Worm (Caenorhabditis elegans) whole organism, midembryonic: ENCODE measurements around the gene T22F3.7.
A peak's percentile ranks its signal among the peaks of the same experiment; 100 is the strongest.
"Not testable (repeated sequence)": the region's sequence is repeated elsewhere in the genome, so short reads cannot be mapped to it uniquely, and the experiment has no call there.

Source experiments
- T22C8.4 ChIP-seq: fragments of 200-800 bp; sonication (Bioruptor generic); IDR thresholded peaks from 2 replicates; pipeline ENCODE4 v1.3.6; 2022; ENCODE audit warnings: missing genetic modification characterization, missing compliant biosample characterization
- cog-1 ChIP-seq: sonication (generic microtip); optimal IDR thresholded peaks from 2 replicates; lab custom pipeline; 2016; ENCODE audit warnings: missing genetic modification characterization, missing compliant biosample characterization
- flt-1 ChIP-seq: fragments of 200-800 bp; sonication (Bioruptor generic); IDR thresholded peaks from 2 replicates; pipeline ENCODE4 v1.3.6; 2022; ENCODE audit warnings: missing genetic modification characterization, missing compliant biosample characterization
- klf-2 ChIP-seq: fragments of 200-800 bp; sonication (Bioruptor generic); conservative IDR thresholded peaks from 2 replicates; pipeline ENCODE4 v1.3.6; 2022; ENCODE audit warnings: missing genetic modification reagents, missing genetic modification characterization, missing compliant biosample characterization
- med-1 ChIP-seq: sonication (generic microtip); optimal IDR thresholded peaks from 2 replicates; lab custom pipeline; 2017; ENCODE audit warnings: missing genetic modification characterization, mild to moderate bottlenecking, missing compliant biosample characterization, antibody characterized with exemption, missing genetic modification reagents; ENCODE audit not compliant: insufficient read depth
- ref-1 ChIP-seq: fragments of 200-800 bp; sonication (Bioruptor generic); conservative IDR thresholded peaks from 2 replicates; pipeline ENCODE4 v1.3.6; 2022; ENCODE audit warnings: missing genetic modification reagents, missing genetic modification characterization, missing compliant biosample characterization
- tab-1 ChIP-seq: fragments of 200-800 bp; sonication (Bioruptor generic); IDR thresholded peaks from 2 replicates; pipeline ENCODE4 v1.3.6; 2022; ENCODE audit warnings: missing genetic modification characterization, missing compliant biosample characterization
- ztf-23 ChIP-seq: fragments of 200-800 bp; sonication (Bioruptor generic); IDR thresholded peaks from 2 replicates; pipeline ENCODE4 v1.3.6; 2022; ENCODE audit warnings: missing genetic modification reagents, missing genetic modification characterization, missing compliant biosample characterization
- ztf-29 ChIP-seq: fragments of 200-800 bp; sonication (Bioruptor generic); IDR thresholded peaks from 2 replicates; pipeline ENCODE4 v1.3.6; 2022; ENCODE audit warnings: missing genetic modification reagents, missing genetic modification characterization, missing compliant biosample characterization

Gene T22F3.7

DNA sequence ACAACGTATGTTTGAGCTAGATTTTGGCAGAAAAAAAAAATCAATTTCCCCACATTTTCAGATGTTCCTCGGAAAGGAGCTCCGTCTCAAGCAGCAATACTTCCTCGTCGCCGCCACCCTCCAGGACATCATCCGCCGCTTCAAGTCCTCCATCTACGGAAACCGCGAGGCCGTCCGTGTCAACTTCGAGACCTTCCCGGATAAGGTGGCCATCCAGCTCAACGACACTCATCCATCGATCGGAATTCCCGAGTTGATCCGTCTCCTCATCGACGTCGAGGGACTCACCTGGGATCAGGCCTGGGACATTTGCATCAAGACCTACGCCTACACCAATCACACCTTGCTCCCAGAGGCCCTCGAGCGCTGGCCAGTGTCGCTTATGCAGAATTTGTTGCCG is 17.8 kb downstream of the T22F3.7 start:
- TF ChIP-seq med-1 (GFP tag; lab: Kevin White, UChicago) (no peak), tab-1 (no peak), T22C8.4 (GFP tag; lab: Robert Waterston, UW) (no peak), ztf-23 (no peak), ref-1 (GFP tag; lab: Robert Waterston, UW) (no peak), cog-1 (tag; lab: Kevin White, UChicago) (no peak), ztf-29 (GFP tag; lab: Robert Waterston, UW) (no peak), flt-1 (GFP tag; lab: Robert Waterston, UW) (no peak), klf-2 (no peak)

DNA sequence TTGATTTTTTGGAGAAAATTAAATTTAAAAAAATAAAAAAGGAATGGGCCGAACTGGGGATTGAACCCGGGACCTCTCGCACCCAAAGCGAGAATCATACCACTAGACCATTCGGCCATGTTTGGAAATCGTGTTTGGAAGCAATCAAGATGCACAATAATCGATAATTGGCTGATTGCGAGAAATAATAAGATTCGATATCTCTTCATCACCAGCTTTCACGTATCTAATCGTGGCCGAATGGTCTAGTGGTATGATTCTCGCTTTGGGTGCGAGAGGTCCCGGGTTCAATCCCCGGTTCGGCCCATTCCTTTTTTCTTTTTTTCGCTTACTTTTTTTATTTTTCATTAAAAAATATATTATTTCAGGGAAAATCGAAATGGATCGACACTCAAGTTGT is 18.4 kb downstream of the T22F3.7 start:
- TF ChIP-seq T22C8.4 (GFP tag; lab: Robert Waterston, UW), result peak; percentile 45
- no peak for TF ChIP-seq ztf-23

DNA sequence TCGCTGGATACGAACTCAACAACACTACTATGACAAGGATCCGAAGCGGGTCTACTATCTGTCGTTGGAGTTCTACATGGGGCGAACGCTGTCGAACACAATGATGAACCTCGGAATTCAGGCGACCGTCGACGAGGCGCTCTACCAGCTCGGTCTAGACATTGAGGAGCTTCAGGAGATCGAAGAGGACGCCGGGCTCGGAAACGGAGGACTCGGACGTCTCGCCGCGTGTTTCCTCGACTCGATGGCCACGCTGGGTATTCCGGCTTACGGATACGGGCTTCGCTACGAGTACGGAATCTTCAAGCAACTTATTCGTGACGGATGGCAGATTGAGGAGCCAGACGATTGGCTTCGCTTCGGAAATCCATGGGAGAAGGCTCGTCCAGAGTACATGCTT is 18.8 kb downstream of the T22F3.7 start:
- TF ChIP-seq klf-2 (no peak), ztf-29 (GFP tag; lab: Robert Waterston, UW) (no peak), cog-1 (tag; lab: Kevin White, UChicago) (no peak), tab-1 (no peak), ref-1 (GFP tag; lab: Robert Waterston, UW) (no peak), ztf-23 (no peak), T22C8.4 (GFP tag; lab: Robert Waterston, UW) (no peak), med-1 (GFP tag; lab: Kevin White, UChicago) (no peak), flt-1 (GFP tag; lab: Robert Waterston, UW) (no peak)

DNA sequence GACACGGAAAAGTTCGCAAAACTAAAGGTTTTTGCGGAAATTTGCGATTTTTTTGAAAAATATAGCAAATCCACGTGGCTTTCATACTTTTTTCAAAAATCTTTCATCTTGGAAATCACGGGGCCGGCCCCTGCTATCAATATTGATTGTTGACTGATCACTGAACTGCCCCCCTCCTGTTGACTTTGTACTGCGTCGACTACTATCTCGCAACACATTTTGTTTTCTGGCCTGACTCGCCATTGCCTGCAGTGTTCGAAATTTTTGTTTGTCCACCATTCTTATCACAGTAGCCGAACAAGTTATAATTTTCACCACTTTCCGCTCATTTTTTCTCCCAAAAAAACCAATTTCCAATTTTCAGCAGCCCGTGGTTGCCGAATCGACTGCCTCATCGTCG is 19.4 kb downstream of the T22F3.7 start:
- no peak for TF ChIP-seq tab-1
- TF ChIP-seq cog-1 (tag; lab: Kevin White, UChicago), result no peak
- no peak for TF ChIP-seq med-1 (GFP tag; lab: Kevin White, UChicago)

- no peak for TF ChIP-seq med-1 (GFP tag; lab: Kevin White, UChicago)
- no peak for TF ChIP-seq ztf-23
- no peak for TF ChIP-seq ref-1 (GFP tag; lab: Robert Waterston, UW)
- no peak for TF ChIP-seq T22C8.4 (GFP tag; lab: Robert Waterston, UW)
- no peak for TF ChIP-seq tab-1
- no peak for TF ChIP-seq flt-1 (GFP tag; lab: Robert Waterston, UW)
- no peak for TF ChIP-seq cog-1 (tag; lab: Kevin White, UChicago)
- TF ChIP-seq klf-2, result no peak
Measured at ce11 chrV:3580385-3580784, 20.1 kb downstream of the T22F3.7 start.

- TF ChIP-seq T22C8.4 (GFP tag; lab: Robert Waterston, UW) (no peak), med-1 (GFP tag; lab: Kevin White, UChicago) (no peak), tab-1 (no peak), ztf-29 (GFP tag; lab: Robert Waterston, UW) (no peak), klf-2 (no peak), ztf-23 (no peak), flt-1 (GFP tag; lab: Robert Waterston, UW) (no peak), ref-1 (GFP tag; lab: Robert Waterston, UW) (no peak), cog-1 (tag; lab: Kevin White, UChicago) (no peak)
Measured at ce11 chrV:3579795-3580194, 20.7 kb downstream of the T22F3.7 start.

ce11 chrV:3579248-3579647 is 21.2 kb downstream of the T22F3.7 start:
- TF ChIP-seq cog-1 (tag; lab: Kevin White, UChicago) (no peak), T22C8.4 (GFP tag; lab: Robert Waterston, UW) (no peak), ref-1 (GFP tag; lab: Robert Waterston, UW) (no peak), med-1 (GFP tag; lab: Kevin White, UChicago) (no peak), flt-1 (GFP tag; lab: Robert Waterston, UW) (no peak), ztf-23 (no peak), ztf-29 (GFP tag; lab: Robert Waterston, UW) (no peak), klf-2 (no peak), tab-1 (no peak)

DNA sequence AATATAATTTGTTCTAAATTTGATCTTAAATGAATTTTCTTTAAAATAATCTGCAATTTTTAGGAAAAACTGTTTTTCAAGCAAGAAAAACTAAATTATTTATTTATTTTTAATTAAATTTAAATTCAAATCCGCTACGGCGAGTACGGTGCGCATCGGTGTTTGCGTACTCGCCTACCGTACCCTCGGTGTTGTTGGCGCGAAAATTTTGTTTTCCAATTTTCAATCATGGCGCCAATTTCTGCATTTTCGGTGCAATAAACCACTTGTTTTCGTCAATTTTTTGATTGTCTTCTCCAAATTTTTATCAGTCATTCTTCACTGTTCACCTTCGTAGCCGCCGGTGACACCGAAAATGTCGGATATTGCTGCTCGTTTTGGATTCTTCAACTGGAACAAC is 21.7 kb downstream of the T22F3.7 start, which contains the start of gene pygl-1:
Gene pygl-1, plus strand, starts transcription at position 211 of the 400 bp plus-strand sequence.
- no peak for TF ChIP-seq ref-1 (GFP tag; lab: Robert Waterston, UW)

DNA sequence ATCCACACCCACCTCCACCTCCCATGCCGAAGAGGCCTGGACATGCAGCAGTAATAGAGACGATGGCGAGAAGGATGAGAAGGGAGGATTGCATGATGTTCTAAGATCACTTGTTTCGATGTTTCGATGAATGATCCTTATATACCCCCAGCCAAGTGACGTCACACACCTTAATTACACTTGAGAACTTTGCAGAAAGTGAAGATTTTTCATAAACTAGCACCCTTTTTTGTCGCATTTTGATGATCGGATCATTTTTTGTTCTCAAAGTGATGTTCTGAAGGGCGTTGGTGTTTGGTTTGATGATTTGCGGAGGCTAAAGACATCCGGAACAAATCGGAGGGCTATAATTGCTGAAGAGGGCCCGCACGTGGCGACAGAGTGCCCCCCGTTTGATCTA is 24.7 kb downstream of the T22F3.7 start, which contains the start of gene grl-27:
Gene grl-27, minus strand, starts transcription at position 101 of the 400 bp plus-strand sequence.
- TF ChIP-seq ref-1 (GFP tag; lab: Robert Waterston, UW) (no peak), ztf-29 (GFP tag; lab: Robert Waterston, UW) (no peak), T22C8.4 (GFP tag; lab: Robert Waterston, UW) (no peak), flt-1 (GFP tag; lab: Robert Waterston, UW) (no peak), tab-1 (no peak), cog-1 (tag; lab: Kevin White, UChicago) (no peak), med-1 (GFP tag; lab: Kevin White, UChicago) (no peak), ztf-23 (no peak), klf-2 (no peak)

ce11 chrV:3572408-3572807 is 28.1 kb downstream of the T22F3.7 start, which contains the start of gene F40C5.1:
Gene F40C5.1, plus strand, starts transcription at chrV:3572708.
- not testable (repeated sequence) for TF ChIP-seq ref-1 (GFP tag; lab: Robert Waterston, UW); ztf-23; med-1 (GFP tag; lab: Kevin White, UChicago)

ce11 chrV:3570695-3571094 is 29.8 kb downstream of the T22F3.7 start, which contains the start of gene F40C5.2:
Gene F40C5.2, plus strand, starts transcription at chrV:3570995.
- not testable (repeated sequence) for TF ChIP-seq ztf-29 (GFP tag; lab: Robert Waterston, UW); tab-1; flt-1 (GFP tag; lab: Robert Waterston, UW)
